Worm (Caenorhabditis elegans): ENCODE data around the gene nhr-189.

DNA sequence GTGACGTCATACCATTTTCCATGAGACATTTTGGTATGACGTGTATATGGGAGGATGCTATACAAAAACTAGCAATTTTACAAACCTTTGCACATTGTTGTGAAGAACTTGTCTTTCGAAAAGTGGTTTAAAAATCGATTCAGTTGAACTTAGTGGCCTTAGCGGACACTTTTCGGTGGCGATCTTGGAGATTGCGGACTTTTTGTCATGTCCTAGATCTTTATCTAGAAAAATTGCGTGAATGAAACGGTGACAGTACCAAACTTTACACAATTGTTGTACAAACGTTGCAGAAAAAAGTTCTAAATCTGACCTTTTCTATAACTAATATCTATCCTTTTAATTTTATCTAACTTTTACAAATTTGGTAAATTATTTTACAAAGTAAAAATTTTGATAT lies 5.2 kb upstream of the nhr-189 start:
- TF ChIP-seq nhr-28 (tag; optimal IDR thresholded peaks at IDR 0.05) (no peak), unc-39 (tag; optimal IDR thresholded peaks at IDR 0.05) (no peak), mls-2 (tag; optimal IDR thresholded peaks at IDR 0.05) (no peak), sptf-1 (tag; optimal IDR thresholded peaks at IDR 0.05) (no peak), nhr-237 (tag; optimal IDR thresholded peaks at IDR 0.05) (no peak), elt-3 (tag; optimal IDR thresholded peaks at IDR 0.05) (no peak), sem-2 (GFP tag; optimal IDR thresholded peaks at IDR 0.05) (no peak)

Measured in whole organism, mixed stage, embryonic.